Fruit fly (Drosophila melanogaster) whole organism, adult: Measurements from ENCODE around the gene CG8861.
A peak's percentile ranks its signal among the peaks of the same experiment; 100 is the strongest.

Experiments used
- CG11617 ChIP-seq: fragments of 200-800 bp; sonication (Bioruptor generic); optimal IDR thresholded peaks from 2 replicates; lab custom pipeline; 2017; ENCODE audit warnings: mild to moderate bottlenecking, missing biosample characterization, missing genetic modification reagents, missing genetic modification characterization
- CG1620 ChIP-seq: fragments of 200-800 bp; sonication (Bioruptor generic); optimal IDR thresholded peaks from 2 replicates; lab custom pipeline; 2016; ENCODE audit warnings: missing biosample characterization, missing genetic modification characterization
- CG7045 ChIP-seq: fragments of 200-800 bp; sonication (Bioruptor generic); optimal IDR thresholded peaks from 2 replicates; lab custom pipeline; 2017; ENCODE audit warnings: missing biosample characterization, mild to moderate bottlenecking, missing genetic modification characterization
- CG7101 ChIP-seq: fragments of 200-800 bp; sonication (Bioruptor generic); optimal IDR thresholded peaks from 2 replicates; lab custom pipeline; 2018; ENCODE audit warnings: missing biosample characterization, mild to moderate bottlenecking, missing genetic modification characterization, moderate library complexity
- Crg-1 ChIP-seq: fragments of 200-800 bp; sonication (Bioruptor generic); optimal IDR thresholded peaks from 2 replicates; lab custom pipeline; 2016; ENCODE audit warnings: missing biosample characterization, missing genetic modification characterization
- Mnt ChIP-seq: fragments of 200-800 bp; sonication (Bioruptor generic); optimal IDR thresholded peaks from 2 replicates; lab custom pipeline; 2016; ENCODE audit warnings: missing biosample characterization, mild to moderate bottlenecking, missing genetic modification characterization
- cnc ChIP-seq, 2 experiments: fragments of >200 bp; optimal IDR thresholded peaks; 2 replicates each; lab custom pipeline; 2017
- kay ChIP-seq: fragments of 200-800 bp; sonication (Bioruptor generic); peaks from one replicate; lab custom pipeline; 2016; ENCODE audit warnings: missing biosample characterization, missing genetic modification characterization, borderline replicate concordance
- pad ChIP-seq: fragments of 200-800 bp; sonication (Bioruptor generic); optimal IDR thresholded peaks from 3 replicates; lab custom pipeline; 2017; ENCODE audit warnings: missing biosample characterization, missing genetic modification characterization, mild to moderate bottlenecking, moderate library complexity, missing genetic modification reagents

dm6 chr3R:9341189-9342012, 13.1 kb upstream of the CG8861 start:
- TF ChIP-seq CG11617 (GFP tag; lab: Kevin White, UChicago) (peak; percentile 94), Crg-1 (GFP tag; lab: Kevin White, UChicago) (peak; percentile 85), CG1620 (GFP tag; lab: Kevin White, UChicago) (peak; percentile 88), CG7045 (GFP tag; lab: Kevin White, UChicago) (peak; percentile 94), CG7101 (peak; percentile 95), cnc (optimal IDR thresholded peaks at IDR 0.05; lab: Kevin White, UChicago) (peak; percentile 87 to 88), Mnt (peak; percentile 91), kay (GFP tag; lab: Kevin White, UChicago) (peak; percentile 99), pad (peak; percentile 90)
